Fruit fly (Drosophila melanogaster): ENCODE results near the gene Edg84A.

DNA sequence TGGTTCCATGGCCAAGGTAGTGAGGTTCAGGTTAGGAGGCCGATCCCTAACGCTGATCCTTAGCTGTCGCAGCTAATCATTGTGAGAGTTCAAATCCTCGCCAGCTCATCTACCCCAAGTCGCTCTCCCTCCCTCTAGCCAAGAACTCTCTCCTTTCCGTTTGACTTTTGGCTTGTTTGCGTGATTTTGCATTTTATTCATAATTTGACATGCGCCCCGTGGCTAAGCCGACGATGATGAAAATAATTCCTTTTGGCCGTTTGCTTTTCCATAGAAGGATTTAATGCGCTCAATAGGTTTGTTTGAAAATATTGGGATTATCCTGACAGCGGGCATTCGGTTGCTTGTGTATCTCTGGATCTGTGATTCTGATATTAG is 21.0 kb upstream of the Edg84A start:
- no peak for TF ChIP-seq emc (GFP tag; optimal IDR thresholded peaks at IDR 0.05)
- TF ChIP-seq dan (GFP tag; IDR thresholded peaks at IDR 0.05), result no peak
- no peak for TF ChIP-seq twi (tag; optimal IDR thresholded peaks at IDR 0.05)
- TF ChIP-seq CG6791 (GFP tag; IDR thresholded peaks at IDR 0.05; ENCODE audit: partially characterized antibody), result no peak
- no peak for TF ChIP-seq Fer3 (tag; optimal IDR thresholded peaks at IDR 0.05)
- TF ChIP-seq Ada2b (GFP tag; IDR thresholded peaks at IDR 0.05), result no peak
- no peak for TF ChIP-seq CG16813 (GFP tag; IDR thresholded peaks at IDR 0.05; ENCODE audit: partially characterized antibody)
- no peak for TF ChIP-seq Dll (GFP tag; IDR thresholded peaks at IDR 0.05; ENCODE audit: partially characterized antibody)
- TF ChIP-seq ttk (GFP tag; IDR thresholded peaks at IDR 0.05), result no peak
- TF ChIP-seq CG12744 (GFP tag; optimal IDR thresholded peaks at IDR 0.05), result no peak
- no peak for TF ChIP-seq Nf-YA (GFP tag; IDR thresholded peaks at IDR 0.05)
- TF ChIP-seq Sox100B (GFP tag; optimal IDR thresholded peaks at IDR 0.05), result no peak
- TF ChIP-seq sug (tag; optimal IDR thresholded peaks at IDR 0.05), result no peak

Data from whole organism, embryonic.